Worm (Caenorhabditis elegans) whole organism, L2 larva: ENCODE results near the gene chil-15.

Experiments used
- C34F6.9 ChIP-seq: fragments of 150-350 bp; optimal IDR thresholded peaks from 2 replicates; lab custom pipeline; 2014; ENCODE audit warnings: missing biosample characterization, missing genetic modification characterization
- F13H6.1 ChIP-seq: sonication (generic microtip); optimal IDR thresholded peaks from 2 replicates; lab custom pipeline; 2016; ENCODE audit warnings: missing genetic modification characterization, missing compliant biosample characterization
- Y55F3AM.14 ChIP-seq: fragments of 200-800 bp; sonication (Bioruptor generic); optimal IDR thresholded peaks from 2 replicates; lab custom pipeline; 2018; ENCODE audit warnings: mild to moderate bottlenecking, missing genetic modification characterization, missing compliant biosample characterization
- ZK546.5 ChIP-seq: sonication (generic microtip); optimal IDR thresholded peaks from 2 replicates; lab custom pipeline; 2017; ENCODE audit warnings: missing biosample characterization, missing genetic modification characterization
- alr-1 ChIP-seq: fragments of 150-350 bp; optimal IDR thresholded peaks from 2 replicates; lab custom pipeline; 2014; ENCODE audit warnings: missing biosample characterization, missing genetic modification characterization
- aly-2 ChIP-seq: fragments of 150-350 bp; optimal IDR thresholded peaks from 2 replicates; lab custom pipeline; 2014; ENCODE audit warnings: missing biosample characterization, missing genetic modification characterization
- ama-1 ChIP-seq: fragments of 150-350 bp; optimal IDR thresholded peaks from 2 replicates; lab custom pipeline; 2018; ENCODE audit warnings: inconsistent platforms
- ceh-82 ChIP-seq: fragments of 150-350 bp; optimal IDR thresholded peaks from 2 replicates; lab custom pipeline; 2014; ENCODE audit warnings: missing biosample characterization, missing genetic modification characterization
- dmd-4 ChIP-seq: sonication (generic microtip); optimal IDR thresholded peaks from 2 replicates; lab custom pipeline; 2017; ENCODE audit warnings: missing biosample characterization, missing genetic modification characterization
- egl-27 ChIP-seq: sonication (generic microtip); optimal IDR thresholded peaks from 3 replicates; lab custom pipeline; 2017; ENCODE audit warnings: missing biosample characterization, missing genetic modification reagents, missing genetic modification characterization
- elt-1 ChIP-seq: fragments of 150-350 bp; optimal IDR thresholded peaks from 2 replicates; lab custom pipeline; 2014; ENCODE audit warnings: missing biosample characterization, missing genetic modification characterization
- gmeb-1 ChIP-seq: fragments of 150-350 bp; optimal IDR thresholded peaks from 2 replicates; lab custom pipeline; 2014; ENCODE audit warnings: missing biosample characterization, missing genetic modification characterization
- lin-11 ChIP-seq: fragments of 150-350 bp; sonication (generic microtip); optimal IDR thresholded peaks from 2 replicates; lab custom pipeline; 2014; ENCODE audit warnings: missing biosample characterization, missing genetic modification characterization, inconsistent platforms, mixed read lengths
- lin-39 ChIP-seq: fragments of 150-350 bp; optimal IDR thresholded peaks from 2 replicates; lab custom pipeline; 2014; ENCODE audit warnings: missing biosample characterization, missing genetic modification reagents, missing genetic modification characterization
- lsy-2 ChIP-seq, 2 experiments: fragments of 150-350 bp in 1 of 2; sonication (generic microtip) in 1 of 2; optimal IDR thresholded peaks; 2 replicates each; lab custom pipeline; 2014 to 2017; ENCODE audit warnings: missing biosample characterization in 2 of 2, missing genetic modification characterization in 2 of 2
- mab-5 ChIP-seq: fragments of 150-350 bp; optimal IDR thresholded peaks from 2 replicates; lab custom pipeline; 2014; ENCODE audit warnings: missing biosample characterization, missing genetic modification characterization
- mbf-1 ChIP-seq: sonication (generic microtip); optimal IDR thresholded peaks from 2 replicates; lab custom pipeline; 2017; ENCODE audit warnings: missing biosample characterization, missing genetic modification characterization
- mdl-1 ChIP-seq, 2 experiments: fragments of 150-350 bp in 1 of 2; sonication (generic microtip) in 1 of 2; optimal IDR thresholded peaks; 2 replicates each; lab custom pipeline; 2017; ENCODE audit warnings: missing biosample characterization in 2 of 2, missing genetic modification characterization in 2 of 2
- nhr-10 ChIP-seq: sonication (generic microtip); optimal IDR thresholded peaks from 2 replicates; lab custom pipeline; 2017; ENCODE audit warnings: missing biosample characterization, missing genetic modification characterization
- nhr-11 ChIP-seq: fragments of 150-350 bp; optimal IDR thresholded peaks from 2 replicates; lab custom pipeline; 2014; ENCODE audit warnings: missing biosample characterization, missing genetic modification characterization
- nhr-23 ChIP-seq: fragments of 150-350 bp; optimal IDR thresholded peaks from 2 replicates; lab custom pipeline; 2014; ENCODE audit warnings: missing biosample characterization, missing genetic modification reagents, missing genetic modification characterization
- nhr-25 ChIP-seq: fragments of 150-350 bp; sonication (generic microtip); optimal IDR thresholded peaks from 3 replicates; lab custom pipeline; 2014; ENCODE audit warnings: missing biosample characterization, missing genetic modification characterization
- nhr-6 ChIP-seq: fragments of 150-350 bp; optimal IDR thresholded peaks from 2 replicates; lab custom pipeline; 2014; ENCODE audit warnings: missing biosample characterization, missing genetic modification characterization
- peb-1 ChIP-seq: fragments of 150-350 bp; optimal IDR thresholded peaks from 2 replicates; lab custom pipeline; 2014; ENCODE audit warnings: missing biosample characterization, missing genetic modification characterization
- sem-4 ChIP-seq: fragments of 150-350 bp; optimal IDR thresholded peaks from 2 replicates; lab custom pipeline; 2014; ENCODE audit warnings: missing biosample characterization, missing genetic modification reagents, missing genetic modification characterization
- skn-1 ChIP-seq: sonication (generic microtip); optimal IDR thresholded peaks from 2 replicates; lab custom pipeline; 2017; ENCODE audit warnings: missing biosample characterization, missing genetic modification characterization
- sma-3 ChIP-seq: sonication (generic microtip); optimal IDR thresholded peaks from 2 replicates; lab custom pipeline; 2016; ENCODE audit warnings: missing genetic modification reagents, missing genetic modification characterization, missing compliant biosample characterization
- sma-9 ChIP-seq, 2 experiments: fragments of 150-350 bp in 1 of 2; sonication (generic microtip) in 1 of 2; optimal IDR thresholded peaks; 2 replicates each; lab custom pipeline; 2014 to 2016; ENCODE audit warnings: missing genetic modification characterization in 2 of 2, mild to moderate bottlenecking in 1 of 2, missing biosample characterization in 1 of 2, missing compliant biosample characterization in 1 of 2, missing genetic modification reagents in 1 of 2, moderate library complexity in 1 of 2
- snpc-4 ChIP-seq: fragments of 150-350 bp; optimal IDR thresholded peaks from 2 replicates; lab custom pipeline; 2014; ENCODE audit warnings: missing biosample characterization, missing genetic modification characterization
- unc-55 ChIP-seq: fragments of 150-350 bp; sonication (generic microtip); optimal IDR thresholded peaks from 3 replicates; lab custom pipeline; 2014; ENCODE audit warnings: missing biosample characterization, missing genetic modification reagents, missing genetic modification characterization
- unc-62 ChIP-seq: fragments of 150-350 bp; optimal IDR thresholded peaks from 2 replicates; lab custom pipeline; 2014; ENCODE audit warnings: missing biosample characterization, missing genetic modification reagents, missing genetic modification characterization
- zag-1 ChIP-seq: fragments of 150-350 bp; optimal IDR thresholded peaks from 2 replicates; lab custom pipeline; 2014; ENCODE audit warnings: missing biosample characterization, missing genetic modification characterization
- ztf-1 ChIP-seq: fragments of 200-800 bp; sonication (Bioruptor generic); conservative IDR thresholded peaks from 2 replicates; pipeline ENCODE4 v1.3.6; 2022; ENCODE audit warnings: missing genetic modification characterization, missing compliant biosample characterization
- ztf-4 ChIP-seq: fragments of 150-350 bp; optimal IDR thresholded peaks from 2 replicates; lab custom pipeline; 2014; ENCODE audit warnings: missing biosample characterization, missing genetic modification characterization

The chil-15 gene

DNA sequence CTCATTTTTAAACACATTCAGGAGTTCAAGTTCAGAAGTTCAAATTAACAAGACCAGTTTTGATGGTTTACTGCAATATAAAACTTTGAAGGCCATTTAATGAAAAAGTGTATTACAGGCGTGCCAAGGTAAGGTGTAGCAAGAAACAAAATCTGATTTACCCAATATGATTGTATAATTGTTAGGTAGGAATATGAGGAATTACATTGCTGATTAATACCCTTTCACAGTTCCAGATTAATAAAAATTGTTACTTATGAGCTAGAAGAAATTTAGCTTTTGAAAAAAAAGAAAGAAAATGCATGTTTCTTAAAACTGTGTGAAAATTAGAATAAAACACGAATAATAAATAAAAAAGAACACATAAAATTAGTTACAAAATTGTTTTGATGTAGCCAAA is 9.8 kb downstream of the chil-15 start, which contains the start of gene kin-15:
kin-15 (minus strand) TSS at position 101 of the 400 bp plus-strand sequence.
- TF ChIP-seq nhr-25 (peak; percentile 26), Y55F3AM.14 (GFP tag; lab: Kevin White, UChicago) (no peak), C34F6.9 (tag; lab: Kevin White, UChicago) (no peak)

- TF ChIP-seq lin-39, result no peak
- TF ChIP-seq mab-5, result no peak
- TF ChIP-seq F13H6.1 (tag; lab: Kevin White, UChicago), result no peak
- no peak for TF ChIP-seq ZK546.5 (tag; lab: Kevin White, UChicago)
- TF ChIP-seq lin-11 (tag; lab: Kevin White, UChicago), result no peak
- no peak for TF ChIP-seq Y55F3AM.14 (GFP tag; lab: Kevin White, UChicago)
- TF ChIP-seq unc-62 (GFP tag; lab: Kevin White, UChicago), result no peak
- no peak for TF ChIP-seq lsy-2 (tag; optimal IDR thresholded peaks at IDR 0.05; lab: Kevin White, UChicago)
- TF ChIP-seq mbf-1 (tag; lab: Kevin White, UChicago), result no peak
- TF ChIP-seq ztf-4 (tag; lab: Kevin White, UChicago), result no peak
- no peak for TF ChIP-seq aly-2 (tag; lab: Kevin White, UChicago)
- no peak for TF ChIP-seq ztf-1 (GFP tag; lab: Robert Waterston, UW)
- no peak for TF ChIP-seq C34F6.9 (tag; lab: Kevin White, UChicago)
- TF ChIP-seq ama-1 (lab: Kevin White, UChicago), result no peak
- TF ChIP-seq, all 48 proteins: peak for 0
These were observed 12.3 kb downstream of the chil-15 start for ce11 chrII:9431119-9431518.

- TF ChIP-seq F13H6.1 (tag; lab: Kevin White, UChicago) (peak; percentile 15), alr-1 (tag; lab: Kevin White, UChicago) (no peak)
These were observed 15.8 kb downstream of the chil-15 start, which contains the start of gene M176.5 for ce11 chrII:9427644-9428043. Gene M176.5 (minus strand): TSS chrII:9427744.

DNA sequence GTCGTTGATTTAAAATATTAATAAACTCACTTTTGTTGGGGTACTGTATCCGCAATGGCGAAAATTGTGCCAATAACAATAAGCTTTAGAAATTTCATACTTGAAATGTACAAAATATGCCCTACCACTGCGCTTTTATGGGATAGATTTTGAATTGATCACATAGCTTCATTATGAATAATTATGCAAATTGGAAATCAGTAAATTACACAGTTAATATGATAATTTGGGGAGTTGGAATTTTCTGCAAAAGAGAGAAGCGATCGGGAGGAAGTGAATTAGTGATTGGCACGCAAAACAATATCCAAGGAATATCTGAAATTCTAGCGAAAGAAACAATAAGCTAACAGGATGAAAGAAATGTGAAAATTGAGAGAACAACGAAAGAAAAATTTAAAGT is 17.3 kb downstream of the chil-15 start, which contains the start of gene M176.10:
M176.10 (minus strand) TSS at position 101 of the 400 bp plus-strand sequence.
- TF ChIP-seq gmeb-1 (no peak), lin-11 (tag; lab: Kevin White, UChicago) (no peak), C34F6.9 (tag; lab: Kevin White, UChicago) (no peak), unc-62 (GFP tag; lab: Kevin White, UChicago) (no peak), sma-3 (GFP tag; lab: Kevin White, UChicago) (no peak), nhr-6 (no peak), snpc-4 (tag; lab: Kevin White, UChicago) (no peak), unc-55 (GFP tag; lab: Kevin White, UChicago) (no peak), ceh-82 (tag; lab: Kevin White, UChicago) (no peak), nhr-23 (tag; lab: Kevin White, UChicago) (no peak), mbf-1 (tag; lab: Kevin White, UChicago) (no peak), nhr-11 (tag; lab: Kevin White, UChicago) (no peak), skn-1 (tag; lab: Kevin White, UChicago) (no peak), sem-4 (tag; lab: Kevin White, UChicago) (no peak), Y55F3AM.14 (GFP tag; lab: Kevin White, UChicago) (no peak), nhr-10 (tag; lab: Kevin White, UChicago) (no peak), ama-1 (lab: Kevin White, UChicago) (no peak), zag-1 (tag; lab: Kevin White, UChicago) (no peak), sma-9 (GFP tag; optimal IDR thresholded peaks at IDR 0.05; lab: Kevin White, UChicago) (no peak), sma-9 (tag; optimal IDR thresholded peaks at IDR 0.05; lab: Kevin White, UChicago) (no peak)

DNA sequence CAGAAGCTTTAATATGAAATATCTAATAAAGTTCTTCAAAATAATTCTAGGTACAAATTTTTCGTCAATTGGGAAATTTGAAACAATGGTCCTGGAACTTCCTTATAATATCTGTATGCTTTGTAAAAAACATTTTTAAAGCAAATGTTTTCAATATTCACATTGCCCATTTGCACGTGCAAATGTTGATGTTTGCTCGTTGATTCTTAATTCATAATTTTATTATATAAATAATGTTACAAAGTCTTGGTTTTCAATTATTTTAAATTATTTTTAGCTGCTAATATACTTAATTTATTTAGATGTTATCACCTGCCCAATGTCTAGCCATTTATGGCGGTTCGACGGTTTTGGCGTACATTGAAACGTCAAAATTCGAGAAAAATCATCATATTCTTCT is 21.5 kb downstream of the chil-15 start, which contains the start of gene M176.11:
M176.11 (plus strand) TSS at position 301 of the 400 bp plus-strand sequence.
- TF ChIP-seq nhr-10 (tag; lab: Kevin White, UChicago) (no peak), skn-1 (tag; lab: Kevin White, UChicago) (no peak)

ce11 chrII:9418843-9419532 is 24.4 kb downstream of the chil-15 start:
- TF ChIP-seq sma-3 (GFP tag; lab: Kevin White, UChicago), result no peak
- TF ChIP-seq elt-1, result no peak
- TF ChIP-seq dmd-4 (tag; lab: Kevin White, UChicago), result no peak
- no peak for TF ChIP-seq zag-1 (tag; lab: Kevin White, UChicago)
- no peak for TF ChIP-seq mdl-1 (tag; optimal IDR thresholded peaks at IDR 0.05; lab: Kevin White, UChicago)
- no peak for TF ChIP-seq aly-2 (tag; lab: Kevin White, UChicago)
- no peak for TF ChIP-seq egl-27
- no peak for TF ChIP-seq peb-1 (tag; lab: Kevin White, UChicago)
